Worm (Caenorhabditis elegans): ENCODE data around the gene C47A4.5.

Gene C47A4.5

ce11 chrIV:13726630-13727029 is 18.9 kb upstream of the C47A4.5 start, which contains the start of gene ent-4:
ent-4 (plus strand) TSS chrIV:13726930.
- TF ChIP-seq unc-62 (GFP tag; optimal IDR thresholded peaks at IDR 0.05) = no peak

- no peak for TF ChIP-seq unc-62 (GFP tag; optimal IDR thresholded peaks at IDR 0.05)
These were observed 17.6 kb upstream of the C47A4.5 start for ce11 chrIV:13727865-13728264.

ce11 chrIV:13742244-13742643 is 3.3 kb upstream of the C47A4.5 start, which contains the start of gene C47A4.3:
C47A4.3 (minus strand) TSS chrIV:13742344.
- no peak for TF ChIP-seq unc-62 (GFP tag; optimal IDR thresholded peaks at IDR 0.05)

- no peak for TF ChIP-seq unc-62 (GFP tag; optimal IDR thresholded peaks at IDR 0.05)
These were observed 3.3 kb downstream of the C47A4.5 start for ce11 chrIV:13748798-13749197.

ce11 chrIV:13750033-13750432 is 4.5 kb downstream of the C47A4.5 start, which contains the start of gene sorb-1:
sorb-1 (plus strand) TSS chrIV:13750333.
- TF ChIP-seq unc-62 (GFP tag; optimal IDR thresholded peaks at IDR 0.05) = no peak

ce11 chrIV:13755619-13756018 is 10.1 kb downstream of the C47A4.5 start:
- TF ChIP-seq unc-62 (GFP tag; optimal IDR thresholded peaks at IDR 0.05) = no peak

ce11 chrIV:13763449-13763848 is 17.9 kb downstream of the C47A4.5 start:
- TF ChIP-seq unc-62 (GFP tag; optimal IDR thresholded peaks at IDR 0.05) = no peak

ce11 chrIV:13764708-13765107 is 19.2 kb downstream of the C47A4.5 start:
- TF ChIP-seq unc-62 (GFP tag; optimal IDR thresholded peaks at IDR 0.05) = no peak

- TF ChIP-seq unc-62 (GFP tag; optimal IDR thresholded peaks at IDR 0.05) = no peak
These were observed 29.1 kb downstream of the C47A4.5 start, which contains the start of gene Y45F10D.2 for ce11 chrIV:13774578-13774977. Y45F10D.2 (minus strand) TSS chrIV:13774678.

- no peak for TF ChIP-seq unc-62 (GFP tag; optimal IDR thresholded peaks at IDR 0.05)
These were observed 30.6 kb downstream of the C47A4.5 start, which contains the start of gene Y45F10D.16 for ce11 chrIV:13776115-13776514. Y45F10D.16 (plus strand) TSS chrIV:13776415.

- no peak for TF ChIP-seq unc-62 (GFP tag; optimal IDR thresholded peaks at IDR 0.05)
These were observed 31.2 kb downstream of the C47A4.5 start for ce11 chrIV:13776745-13777144.

- no peak for TF ChIP-seq unc-62 (GFP tag; optimal IDR thresholded peaks at IDR 0.05)
These were observed 32.0 kb downstream of the C47A4.5 start, which contains the start of gene rpl-18 for ce11 chrIV:13777480-13777879. rpl-18 (plus strand) TSS chrIV:13777865.

- TF ChIP-seq unc-62 (GFP tag; optimal IDR thresholded peaks at IDR 0.05) = no peak
These were observed 33.2 kb downstream of the C47A4.5 start, which contains the start of gene gly-10 for ce11 chrIV:13778710-13779109. gly-10 (plus strand) TSS chrIV:13779096.

ce11 chrIV:13782319-13782718 is 36.8 kb downstream of the C47A4.5 start:
- no peak for TF ChIP-seq unc-62 (GFP tag; optimal IDR thresholded peaks at IDR 0.05)

ce11 chrIV:13783237-13784012 is 37.9 kb downstream of the C47A4.5 start, which contains the start of gene iscu-1:
iscu-1 (plus strand) TSS chrIV:13783962.
- no peak for TF ChIP-seq unc-62 (GFP tag; optimal IDR thresholded peaks at IDR 0.05)

- no peak for TF ChIP-seq unc-62 (GFP tag; optimal IDR thresholded peaks at IDR 0.05)
These were observed 39.3 kb downstream of the C47A4.5 start for ce11 chrIV:13784774-13785173.

- TF ChIP-seq unc-62 (GFP tag; optimal IDR thresholded peaks at IDR 0.05) = no peak
These were observed 40.0 kb downstream of the C47A4.5 start, which contains the start of gene lact-9 for ce11 chrIV:13785545-13785944. lact-9 (minus strand) TSS chrIV:13785645.

All from whole organism, dauer.